Fruit fly (Drosophila melanogaster) Kc167 (cell line): Measurements from ENCODE around the gene dlt.

Source experiments
- h ChIP-seq: fragments of >200 bp; optimal IDR thresholded peaks from 3 replicates; lab custom pipeline; 2018; ENCODE audit warnings: missing external identifiers
- insv ChIP-seq: fragments of >200 bp; optimal IDR thresholded peaks from 3 replicates; lab custom pipeline; 2018; ENCODE audit warnings: missing external identifiers
- psq ChIP-seq: fragments of >200 bp; optimal IDR thresholded peaks from 2 replicates; lab custom pipeline; 2017; ENCODE audit warnings: missing external identifiers
- ttk ChIP-seq: sonication (Bioruptor generic); optimal IDR thresholded peaks from 2 replicates; lab custom pipeline; 2017; ENCODE audit warnings: missing external identifiers

DNA sequence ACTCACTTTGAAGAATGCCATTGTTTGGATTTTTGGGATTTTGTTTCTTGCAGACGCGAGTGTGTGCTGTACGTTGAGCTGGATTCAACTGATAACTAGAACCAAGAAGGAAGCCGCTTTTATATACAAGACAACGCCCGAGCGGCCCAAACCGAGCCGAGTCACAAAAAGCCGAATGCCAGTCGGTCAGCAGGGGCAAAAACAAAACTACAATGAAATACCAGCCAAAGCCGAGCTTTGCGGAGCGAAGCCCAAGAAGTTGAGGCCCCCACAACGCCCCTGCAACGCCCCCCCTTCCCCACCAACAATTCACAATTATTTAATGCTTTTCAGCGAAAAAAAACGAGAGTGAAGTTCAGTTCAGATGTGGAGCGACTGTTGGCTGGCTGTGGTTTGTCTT lies 46.9 kb upstream of the dlt start, which contains the start of gene Cpr62Bc:
- TF ChIP-seq psq (lab: Kevin White, UChicago) = no peak
- no peak for TF ChIP-seq ttk
- no peak for TF ChIP-seq h (lab: Kevin White, UChicago)
- no peak for TF ChIP-seq insv
